Worm (Caenorhabditis elegans) whole organism, mixed stage, embryonic: Measurements from ENCODE around the gene spin-2.

Experiments
- ces-1 ChIP-seq: fragments of 150-350 bp; optimal IDR thresholded peaks from 2 replicates; lab custom pipeline; 2014; ENCODE audit warnings: missing biosample characterization, missing genetic modification reagents, missing genetic modification characterization
- lin-13 ChIP-seq: fragments of 150-350 bp; optimal IDR thresholded peaks from 2 replicates; lab custom pipeline; 2014; ENCODE audit warnings: missing biosample characterization, missing genetic modification characterization
- nhr-28 ChIP-seq: fragments of 150-350 bp; optimal IDR thresholded peaks from 2 replicates; lab custom pipeline; 2014; ENCODE audit warnings: missing biosample characterization, missing genetic modification characterization
- ztf-11 ChIP-seq: fragments of 150-350 bp; optimal IDR thresholded peaks from 2 replicates; lab custom pipeline; 2014; ENCODE audit warnings: missing biosample characterization, missing genetic modification characterization

DNA sequence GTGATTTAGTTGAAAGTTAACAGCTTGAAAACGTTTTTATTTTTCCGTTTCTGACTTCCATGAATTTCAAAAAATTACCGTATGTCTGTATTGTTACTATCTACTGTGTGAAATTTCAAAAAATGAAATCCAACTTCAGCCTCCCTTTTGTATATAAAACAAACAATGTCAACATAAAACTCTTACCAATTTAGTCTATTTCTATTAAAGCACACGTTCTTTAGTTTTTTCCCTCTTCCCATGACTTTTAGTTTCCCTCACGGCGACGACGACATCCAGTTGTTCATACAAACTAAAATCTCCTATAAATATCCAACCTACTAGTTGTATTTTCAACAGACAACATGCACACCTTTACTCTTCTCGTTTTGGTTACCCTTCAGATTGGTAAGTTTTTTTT lies 27.5 kb upstream of the spin-2 start, which contains the start of gene scl-3:
- no peak for TF ChIP-seq nhr-28 (tag; lab: Kevin White, UChicago)
- TF ChIP-seq ces-1 (GFP tag; lab: Kevin White, UChicago): no peak
- TF ChIP-seq lin-13 (tag; lab: Kevin White, UChicago): no peak
- TF ChIP-seq ztf-11 (tag; lab: Kevin White, UChicago): no peak
